Fruit fly (Drosophila melanogaster): Measurements from ENCODE around the gene sbr.

sbr gene

dm6 chrX:10846972-10847435 lies at the start of gene sbr:
Gene sbr, minus strand, starts transcription at chrX:10847092.
- TF ChIP-seq EcR (GFP tag; optimal IDR thresholded peaks at IDR 0.05) = no peak
- TF ChIP-seq fd96Ca (GFP tag; IDR thresholded peaks at IDR 0.05) = 0 out of 3 replicates have a peak, but pooled peaks have one; percentile 10

dm6 chrX:10893208-10893607 lies 46.3 kb upstream of the sbr start:
- TF ChIP-seq Pif1A (GFP tag; optimal IDR thresholded peaks at IDR 0.05) (no peak), Snoo (tag; optimal IDR thresholded peaks at IDR 0.05) (no peak), CG8159 (tag; optimal IDR thresholded peaks at IDR 0.05) (peak; percentile 29), EcR (GFP tag; optimal IDR thresholded peaks at IDR 0.05) (no peak), CG4496 (GFP tag; IDR thresholded peaks at IDR 0.05) (no peak), rn (GFP tag; IDR thresholded peaks at IDR 0.05) (no peak), CG8301 (tag; optimal IDR thresholded peaks at IDR 0.05) (no peak), Ets98B (GFP tag; IDR thresholded peaks at IDR 0.05) (no peak), CG34367 (tag; optimal IDR thresholded peaks at IDR 0.05) (no peak), CG14655 (GFP tag; optimal IDR thresholded peaks at IDR 0.05) (peak; percentile 17), gl (tag; optimal IDR thresholded peaks at IDR 0.05) (no peak)

dm6 chrX:10891150-10891549 lies 44.3 kb upstream of the sbr start, which contains the start of gene Ork1:
Gene Ork1, minus strand, starts transcription at chrX:10891250.
- TF ChIP-seq CG8301 (tag; optimal IDR thresholded peaks at IDR 0.05) = no peak
- no peak for TF ChIP-seq CG4496 (GFP tag; IDR thresholded peaks at IDR 0.05)
- TF ChIP-seq Pif1A (GFP tag; optimal IDR thresholded peaks at IDR 0.05) = no peak
- no peak for TF ChIP-seq CG17806 (tag; optimal IDR thresholded peaks at IDR 0.05)
- TF ChIP-seq CG15710 (tag; optimal IDR thresholded peaks at IDR 0.05) = no peak
- no peak for TF ChIP-seq Pif1B (GFP tag; optimal IDR thresholded peaks at IDR 0.05)
- no peak for TF ChIP-seq CG12605 (GFP tag; IDR thresholded peaks at IDR 0.05)
- no peak for TF ChIP-seq CG13204 (GFP tag; optimal IDR thresholded peaks at IDR 0.05)
- no peak for TF ChIP-seq CG8159 (tag; optimal IDR thresholded peaks at IDR 0.05)
- no peak for TF ChIP-seq gl (tag; optimal IDR thresholded peaks at IDR 0.05)
- TF ChIP-seq CG10348 (GFP tag; IDR thresholded peaks at IDR 0.05) = no peak
- TF ChIP-seq Ets98B (GFP tag; IDR thresholded peaks at IDR 0.05) = no peak
- no peak for TF ChIP-seq fd96Ca (GFP tag; IDR thresholded peaks at IDR 0.05)
- no peak for TF ChIP-seq Snoo (tag; optimal IDR thresholded peaks at IDR 0.05)
- TF ChIP-seq CG32121 (GFP tag; IDR thresholded peaks at IDR 0.05) = no peak

- no peak for TF ChIP-seq Ets98B (GFP tag; IDR thresholded peaks at IDR 0.05)
- TF ChIP-seq D1 (tag; optimal IDR thresholded peaks at IDR 0.05) = no peak
- no peak for TF ChIP-seq CG13204 (GFP tag; optimal IDR thresholded peaks at IDR 0.05)
- TF ChIP-seq CG12605 (GFP tag; IDR thresholded peaks at IDR 0.05) = no peak
- TF ChIP-seq CG15710 (tag; optimal IDR thresholded peaks at IDR 0.05) = no peak
These were observed 43.2 kb upstream of the sbr start for dm6 chrX:10889955-10890617.

dm6 chrX:10887643-10888042 lies 40.8 kb upstream of the sbr start:
- TF ChIP-seq CG14655 (GFP tag; optimal IDR thresholded peaks at IDR 0.05) (no peak), rn (GFP tag; IDR thresholded peaks at IDR 0.05) (no peak), CG15710 (tag; optimal IDR thresholded peaks at IDR 0.05) (no peak), CG8159 (tag; optimal IDR thresholded peaks at IDR 0.05) (no peak), Pif1B (GFP tag; optimal IDR thresholded peaks at IDR 0.05) (no peak), D1 (tag; optimal IDR thresholded peaks at IDR 0.05) (no peak), CG17806 (tag; optimal IDR thresholded peaks at IDR 0.05) (no peak), gl (tag; optimal IDR thresholded peaks at IDR 0.05) (no peak), Ets98B (GFP tag; IDR thresholded peaks at IDR 0.05) (no peak), CG13204 (GFP tag; optimal IDR thresholded peaks at IDR 0.05) (no peak), CG9948 (tag; optimal IDR thresholded peaks at IDR 0.05) (no peak), CG32121 (GFP tag; IDR thresholded peaks at IDR 0.05) (no peak), CG4496 (GFP tag; IDR thresholded peaks at IDR 0.05) (no peak), fd96Ca (GFP tag; IDR thresholded peaks at IDR 0.05) (no peak), CG10348 (GFP tag; IDR thresholded peaks at IDR 0.05) (no peak), Pif1A (GFP tag; optimal IDR thresholded peaks at IDR 0.05) (no peak)

dm6 chrX:10886418-10886817 lies 39.5 kb upstream of the sbr start:
- TF ChIP-seq fd96Ca (GFP tag; IDR thresholded peaks at IDR 0.05) (no peak), CG17806 (tag; optimal IDR thresholded peaks at IDR 0.05) (no peak), CG9948 (tag; optimal IDR thresholded peaks at IDR 0.05) (no peak), CG13204 (GFP tag; optimal IDR thresholded peaks at IDR 0.05) (no peak), CG14655 (GFP tag; optimal IDR thresholded peaks at IDR 0.05) (no peak)

- TF ChIP-seq Pif1A (GFP tag; optimal IDR thresholded peaks at IDR 0.05) = no peak
- no peak for TF ChIP-seq EcR (GFP tag; optimal IDR thresholded peaks at IDR 0.05)
These were observed 36.8 kb upstream of the sbr start for dm6 chrX:10883740-10884139.

Data from whole organism, pupa.